Worm (Caenorhabditis elegans): ENCODE results near the gene sru-17.

Gene sru-17

DNA sequence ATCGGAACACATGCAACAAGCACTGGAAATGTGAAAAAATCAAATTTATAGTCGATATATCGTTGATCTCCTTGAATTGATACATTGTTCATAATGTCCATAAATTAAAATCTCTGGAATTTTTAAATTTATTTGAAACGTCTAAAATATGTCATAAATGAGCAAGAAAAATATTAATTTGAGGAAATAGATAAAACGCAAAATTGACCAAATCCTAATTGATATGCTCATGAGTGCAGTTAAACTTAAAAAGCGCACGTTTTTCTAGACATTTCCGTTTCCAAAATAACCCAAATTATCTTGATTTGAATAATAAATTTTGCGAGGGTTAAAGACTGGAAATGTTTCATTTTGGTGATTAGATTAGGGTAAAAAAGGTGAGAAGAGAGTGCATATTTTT, 17.0 kb downstream of the sru-17 start, which contains the start of gene sru-13:
Gene sru-13, minus strand, starts transcription at position 101 of the 400 bp plus-strand sequence.
- TF ChIP-seq nhr-20 (tag; optimal IDR thresholded peaks at IDR 0.05): no peak
- TF ChIP-seq elt-2 (tag; optimal IDR thresholded peaks at IDR 0.05): no peak
- no peak for TF ChIP-seq nhr-19 (GFP tag; conservative IDR thresholded peaks at IDR 0.05)
- no peak for TF ChIP-seq ceh-82 (tag; optimal IDR thresholded peaks at IDR 0.05)
- TF ChIP-seq ces-1 (GFP tag; optimal IDR thresholded peaks at IDR 0.05): no peak
- no peak for TF ChIP-seq egl-13 (tag; optimal IDR thresholded peaks at IDR 0.05)
- TF ChIP-seq ceh-63 (GFP tag; optimal IDR thresholded peaks at IDR 0.05): no peak
- TF ChIP-seq ztf-4 (tag; optimal IDR thresholded peaks at IDR 0.05): no peak
- no peak for TF ChIP-seq lin-14 (GFP tag; optimal IDR thresholded peaks at IDR 0.05)

DNA sequence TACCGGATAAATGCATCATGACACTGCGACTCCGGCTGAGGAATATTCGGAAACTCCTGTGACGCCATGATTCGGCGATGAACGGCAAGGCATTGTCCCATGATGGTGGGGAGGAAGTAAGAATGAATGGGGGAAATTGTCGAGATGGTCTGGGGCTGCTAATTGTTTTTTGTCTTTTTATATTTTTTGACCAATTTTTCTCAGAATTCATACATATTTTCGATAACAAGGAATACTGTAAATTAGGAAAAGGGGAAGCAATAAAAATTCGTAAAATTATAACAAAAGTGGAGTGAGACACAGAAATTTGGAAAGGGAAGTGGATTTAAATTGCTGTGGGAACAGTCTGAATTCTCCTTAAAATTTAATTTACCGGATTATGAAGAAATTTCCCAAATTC, 19.9 kb downstream of the sru-17 start, which contains the start of gene eak-4:
Gene eak-4, minus strand, starts transcription at position 101 of the 400 bp plus-strand sequence.
- TF ChIP-seq ceh-8 (GFP tag; optimal IDR thresholded peaks at IDR 0.05) (peak; percentile 49), alr-1 (tag; optimal IDR thresholded peaks at IDR 0.05; ENCODE audit: borderline replicate concordance) (no peak)

DNA sequence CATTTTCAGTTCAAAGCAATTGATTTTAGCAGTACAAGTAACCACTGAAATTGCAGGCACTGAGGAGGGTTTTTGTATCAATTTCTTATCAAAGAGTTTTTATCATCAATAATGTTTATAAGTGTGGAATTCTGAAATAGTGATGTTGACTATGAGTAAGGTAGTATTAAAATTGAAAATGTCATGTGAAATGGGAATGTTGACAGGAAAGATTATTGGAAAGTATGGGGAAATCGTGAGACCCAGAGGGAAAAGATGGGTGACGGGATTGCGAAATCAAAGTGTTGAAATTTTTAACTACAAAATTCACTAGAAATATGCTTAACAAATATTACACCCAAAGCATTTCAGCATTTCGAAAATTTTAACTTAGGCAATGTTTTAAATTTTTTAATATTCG, 21.7 kb downstream of the sru-17 start, which contains the start of gene F53B2.8:
Gene F53B2.8, minus strand, starts transcription at position 180 of the 400 bp plus-strand sequence.
- TF ChIP-seq mef-2 (tag; optimal IDR thresholded peaks at IDR 0.05) (no peak), egl-27 (tag; optimal IDR thresholded peaks at IDR 0.05) (no peak), ceh-82 (tag; optimal IDR thresholded peaks at IDR 0.05) (peak in 2 of 3 experiments; percentile 13 to 46), zip-4 (GFP tag; optimal IDR thresholded peaks at IDR 0.05) (peak; percentile 86), unc-62 (GFP tag; optimal IDR thresholded peaks at IDR 0.05) (no peak), nhr-90 (tag; optimal IDR thresholded peaks at IDR 0.05; ENCODE audit: poor library complexity) (peak; percentile 7), lsy-2 (tag; optimal IDR thresholded peaks at IDR 0.05) (peak in 1 of 2 experiments; percentile 3), nhr-71 (tag; optimal IDR thresholded peaks at IDR 0.05) (peak; percentile 50), isw-1 (GFP tag; IDR thresholded peaks at IDR 0.05) (0 out of 2 replicates have a peak, but pooled peaks have one; percentile 3), pqm-1 (tag; optimal IDR thresholded peaks at IDR 0.05) (peak; percentile 33), lin-35 (GFP tag; optimal IDR thresholded peaks at IDR 0.05) (peak in 1 of 2 experiments; percentile 59), skn-1 (tag; optimal IDR thresholded peaks at IDR 0.05) (peak; percentile 63), hpl-2 (GFP tag; optimal IDR thresholded peaks at IDR 0.05) (peak; percentile 71), nhr-77 (tag; optimal IDR thresholded peaks at IDR 0.05) (no peak), snu-23 (GFP tag; optimal IDR thresholded peaks at IDR 0.05) (peak; percentile 39), nhr-20 (tag; optimal IDR thresholded peaks at IDR 0.05) (peak; percentile 59), rnt-1 (tag; optimal IDR thresholded peaks at IDR 0.05) (no peak), elt-2 (tag; optimal IDR thresholded peaks at IDR 0.05) (peak; percentile 84), efl-1 (optimal IDR thresholded peaks at IDR 0.05) (peak in 1 of 2 experiments; percentile 38), efl-1 (GFP tag; optimal IDR thresholded peaks at IDR 0.05 in 1 of 2) (peak; percentile 28 to 94), irx-1 (tag; optimal IDR thresholded peaks at IDR 0.05) (no peak), dpl-1 (GFP tag; optimal IDR thresholded peaks at IDR 0.05) (peak in 2 of 3 experiments; percentile 13 to 21), mep-1 (tag; optimal IDR thresholded peaks at IDR 0.05) (no peak), elt-3 (tag; optimal IDR thresholded peaks at IDR 0.05) (peak in 2 of 6 experiments; percentile 1 to 64), snpc-4 (tag; optimal IDR thresholded peaks at IDR 0.05) (peak; percentile 21)

DNA sequence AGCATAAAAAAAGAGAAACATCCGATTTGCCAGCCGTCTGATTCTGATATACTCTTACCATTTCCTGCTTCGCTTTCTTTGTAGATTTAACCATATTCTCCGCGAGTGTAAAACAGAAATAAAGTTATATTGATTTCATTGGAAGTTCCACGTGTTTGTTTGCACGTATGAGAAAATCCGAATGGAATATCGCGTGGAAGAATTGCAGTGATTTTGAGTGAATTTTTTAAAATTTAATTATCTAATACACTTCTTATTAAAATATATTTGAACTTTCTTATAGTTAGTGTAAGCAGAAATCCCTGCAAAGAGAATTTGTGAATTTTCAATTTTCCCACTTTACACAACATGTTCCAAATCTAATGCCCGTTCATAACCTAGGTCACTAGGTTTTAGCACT, 25.6 kb downstream of the sru-17 start, which contains the start of gene F53B2.5:
Gene F53B2.5, minus strand, starts transcription at position 101 of the 400 bp plus-strand sequence.
- TF ChIP-seq nhr-85 (tag): peak; percentile 11
- no peak for TF ChIP-seq ama-1 (optimal IDR thresholded peaks at IDR 0.05)

ce11 chrIV:12531464-12531863, 26.0 kb downstream of the sru-17 start:
- no peak for TF ChIP-seq tbx-2 (tag; optimal IDR thresholded peaks at IDR 0.05)
- TF ChIP-seq skn-1 (tag; optimal IDR thresholded peaks at IDR 0.05): no peak
- TF ChIP-seq lin-14 (GFP tag; optimal IDR thresholded peaks at IDR 0.05): peak; percentile 1
- TF ChIP-seq efl-1 (optimal IDR thresholded peaks at IDR 0.05): no peak
- peak in 1 of 2 experiments; percentile 66 for TF ChIP-seq efl-1 (GFP tag; optimal IDR thresholded peaks at IDR 0.05 in 1 of 2)
- no peak for TF ChIP-seq ama-1 (optimal IDR thresholded peaks at IDR 0.05)

Data from whole organism, L1 larva.